Fruit fly (Drosophila melanogaster): ENCODE measurements around the gene Nin.

The Nin gene

dm6 chr2L:5287599-5288261 is 9.4 kb upstream of the Nin start (continued):
- TF ChIP-seq CG32006 (GFP tag; optimal IDR thresholded peaks at IDR 0.05) (peak; percentile 77), Hr4 (GFP tag; optimal IDR thresholded peaks at IDR 0.05) (peak; percentile 67), OdsH (GFP tag; optimal IDR thresholded peaks at IDR 0.05) (peak; percentile 80), Sox102F (GFP tag; optimal IDR thresholded peaks at IDR 0.05) (peak; percentile 79), Hr38 (GFP tag; optimal IDR thresholded peaks at IDR 0.05) (no peak), net (GFP tag; optimal IDR thresholded peaks at IDR 0.05) (peak; percentile 70), ss (GFP tag; optimal IDR thresholded peaks at IDR 0.05) (peak; percentile 97 to 98), spab (GFP tag; optimal IDR thresholded peaks at IDR 0.05) (peak; percentile 94), Eip75B (GFP tag; optimal IDR thresholded peaks at IDR 0.05) (peak; percentile 89), CG6276 (GFP tag; optimal IDR thresholded peaks at IDR 0.05) (peak; percentile 50), CG10669 (GFP tag; optimal IDR thresholded peaks at IDR 0.05) (peak; percentile 96), CG11294 (GFP tag; IDR thresholded peaks at IDR 0.05) (no peak), Eip93F (GFP tag; optimal IDR thresholded peaks at IDR 0.05) (no peak), CG9139 (GFP tag; optimal IDR thresholded peaks at IDR 0.05) (peak; percentile 94), CG34406 (GFP tag; optimal IDR thresholded peaks at IDR 0.05) (peak; percentile 82), svp (GFP tag) (peak; percentile 95), topi (GFP tag; optimal IDR thresholded peaks at IDR 0.05) (peak; percentile 88), CG6854 (GFP tag; optimal IDR thresholded peaks at IDR 0.05) (peak; percentile 77), vri (GFP tag; optimal IDR thresholded peaks at IDR 0.05) (no peak), CG10631 (GFP tag; optimal IDR thresholded peaks at IDR 0.05) (peak; percentile 85), CG1621 (tag; optimal IDR thresholded peaks at IDR 0.05) (peak; percentile 94), Smox (GFP tag; optimal IDR thresholded peaks at IDR 0.05) (peak; percentile 79), Met (GFP tag; optimal IDR thresholded peaks at IDR 0.05) (peak; percentile 83), Hr39 (GFP tag; optimal IDR thresholded peaks at IDR 0.05) (peak; percentile 57), Blimp-1 (GFP tag; optimal IDR thresholded peaks at IDR 0.05) (peak; percentile 59)

dm6 chr2L:5286572-5286971 is 8.2 kb upstream of the Nin start:
- no peak for TF ChIP-seq CG3919 (GFP tag; optimal IDR thresholded peaks at IDR 0.05)
- peak; percentile 4 for TF ChIP-seq svp (GFP tag)
- 0 out of 3 replicates have a peak, but pooled peaks have one; percentile 14 for TF ChIP-seq CG6163 (GFP tag; IDR thresholded peaks at IDR 0.05)

DNA sequence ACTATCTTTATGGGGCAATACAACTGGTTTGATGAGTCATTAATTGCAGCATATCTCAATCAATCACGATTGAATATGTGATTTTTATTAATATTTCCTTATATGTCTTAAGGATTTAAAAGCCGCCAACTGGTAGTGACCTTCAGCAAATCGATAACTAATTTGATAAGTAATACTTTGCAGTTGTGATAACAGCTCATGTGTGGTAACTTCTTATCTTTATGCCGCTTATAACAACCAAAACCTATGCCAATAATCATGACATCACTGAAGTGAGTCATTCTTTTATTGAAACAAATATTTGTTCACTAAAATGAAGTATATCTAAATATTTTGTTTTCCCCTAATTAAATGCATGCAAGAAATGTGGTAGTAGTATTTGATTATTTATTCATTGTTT is 7.5 kb upstream of the Nin start:
- TF ChIP-seq Met (GFP tag; optimal IDR thresholded peaks at IDR 0.05), result no peak
- no peak for TF ChIP-seq OdsH (GFP tag; optimal IDR thresholded peaks at IDR 0.05)
- no peak for TF ChIP-seq CG15336 (GFP tag; IDR thresholded peaks at IDR 0.05)
- no peak for TF ChIP-seq Eip75B (GFP tag; optimal IDR thresholded peaks at IDR 0.05)
- no peak for TF ChIP-seq Hr39 (GFP tag; optimal IDR thresholded peaks at IDR 0.05)
- TF ChIP-seq Hr4 (GFP tag; optimal IDR thresholded peaks at IDR 0.05), result no peak
- TF ChIP-seq acj6 (GFP tag; optimal IDR thresholded peaks at IDR 0.05), result no peak
- no peak for TF ChIP-seq cyc (GFP tag; optimal IDR thresholded peaks at IDR 0.05)
- TF ChIP-seq CG9139 (GFP tag; optimal IDR thresholded peaks at IDR 0.05), result no peak
- no peak for TF ChIP-seq Sox14 (GFP tag; optimal IDR thresholded peaks at IDR 0.05)
- TF ChIP-seq vri (GFP tag; optimal IDR thresholded peaks at IDR 0.05), result no peak
- no peak for TF ChIP-seq CG11902 (GFP tag; optimal IDR thresholded peaks at IDR 0.05)
- TF ChIP-seq CG8632 (GFP tag; optimal IDR thresholded peaks at IDR 0.05), result no peak
- TF ChIP-seq achi (GFP tag; optimal IDR thresholded peaks at IDR 0.05), result no peak
- TF ChIP-seq ss (GFP tag; optimal IDR thresholded peaks at IDR 0.05), result no peak
- TF ChIP-seq fd85E (GFP tag; optimal IDR thresholded peaks at IDR 0.05), result no peak

DNA sequence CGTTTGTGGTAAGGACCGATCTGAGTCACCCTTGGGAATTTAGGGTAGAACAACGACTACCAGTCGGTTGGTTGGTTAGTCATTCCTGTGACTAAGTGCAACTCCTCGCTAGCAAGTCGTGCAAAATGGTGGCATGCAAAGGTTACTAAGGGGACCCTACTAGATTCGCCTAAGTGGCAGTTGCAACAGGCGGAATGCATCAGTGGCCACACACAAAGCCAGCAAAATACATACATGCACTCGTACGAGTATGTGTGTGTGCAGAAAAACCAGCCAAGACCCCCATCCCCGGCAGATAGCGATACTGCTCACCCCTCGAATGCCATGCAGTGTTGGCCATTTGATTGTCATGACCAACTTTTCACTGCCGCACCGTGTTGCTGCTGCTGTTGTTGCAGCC is 6.5 kb upstream of the Nin start:
- TF ChIP-seq CG6808 (GFP tag; optimal IDR thresholded peaks at IDR 0.05), result peak; percentile 38
- TF ChIP-seq Ets96B (tag; optimal IDR thresholded peaks at IDR 0.05), result peak; percentile 7
- TF ChIP-seq Eip78C (GFP tag), result peak; percentile 28
- TF ChIP-seq ss (GFP tag; optimal IDR thresholded peaks at IDR 0.05), result peak; percentile 40 to 89
- TF ChIP-seq spab (GFP tag; optimal IDR thresholded peaks at IDR 0.05), result peak; percentile 11
- no peak for TF ChIP-seq CG16779 (tag; optimal IDR thresholded peaks at IDR 0.05)
- TF ChIP-seq dsx (GFP tag; optimal IDR thresholded peaks at IDR 0.05; ENCODE audit: poor library complexity, severe bottlenecking), result peak; percentile 10
- TF ChIP-seq Eip75B (GFP tag; optimal IDR thresholded peaks at IDR 0.05), result no peak

Measured in whole organism, prepupa.